Fruit fly (Drosophila melanogaster): Measurements from ENCODE around the gene CG18764.
A peak's percentile ranks its signal among the peaks of the same experiment; 100 is the strongest.

Gene CG18764

DNA sequence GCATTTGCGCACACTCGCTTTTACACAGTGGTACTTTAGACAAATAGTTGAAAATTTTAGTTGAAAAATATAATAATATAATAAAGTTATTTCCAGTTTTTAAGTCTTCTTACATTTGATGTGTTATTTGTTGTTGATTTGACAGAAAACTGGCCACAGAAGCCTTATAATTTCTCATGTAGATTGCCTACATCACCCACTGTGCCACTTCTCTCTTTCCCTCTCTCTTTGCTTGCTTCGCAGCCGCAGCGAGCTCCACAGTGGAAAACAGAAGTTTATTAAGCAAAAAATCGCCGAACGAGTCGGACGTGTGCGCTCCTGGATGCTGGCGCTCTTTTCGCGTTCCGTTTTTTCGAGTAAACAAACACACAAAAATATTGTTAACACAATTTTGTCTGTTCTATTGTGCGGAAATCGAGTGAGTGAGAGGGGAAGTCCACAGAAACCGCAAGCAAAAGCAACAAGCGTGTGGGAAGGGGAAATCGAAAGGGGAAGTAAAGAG is 29.2 kb downstream of the CG18764 start, which contains the start of gene CG42327 (continued):
- TF ChIP-seq da (GFP tag; optimal IDR thresholded peaks at IDR 0.05) (peak; percentile 10), CG15073 (GFP tag; optimal IDR thresholded peaks at IDR 0.05) (peak; percentile 26), pros (GFP tag; optimal IDR thresholded peaks at IDR 0.05) (no peak), CG2678 (tag; optimal IDR thresholded peaks at IDR 0.05) (peak; percentile 91), lilli (GFP tag; optimal IDR thresholded peaks at IDR 0.05) (peak; percentile 88), unc-4 (GFP tag; IDR thresholded peaks at IDR 0.05; ENCODE audit: partially characterized antibody) (no peak; the same call in 1 of the 2 replicates), nmo (GFP tag; optimal IDR thresholded peaks at IDR 0.05) (peak; percentile 93), ara (GFP tag; IDR thresholded peaks at IDR 0.05) (peak; percentile 97), Abd-B (GFP tag; optimal IDR thresholded peaks at IDR 0.05) (peak; percentile 86), schlank (tag; optimal IDR thresholded peaks at IDR 0.05) (peak; percentile 8), CG16779 (GFP tag; IDR thresholded peaks at IDR 0.05) (peak; percentile 51; the same call in 1 of the 2 replicates), disco-r (GFP tag; optimal IDR thresholded peaks at IDR 0.05) (peak; percentile 65), CG33213 (GFP tag; optimal IDR thresholded peaks at IDR 0.05) (peak; percentile 53), CG13123 (GFP tag; optimal IDR thresholded peaks at IDR 0.05) (peak; percentile 90), CG17385 (GFP tag; optimal IDR thresholded peaks at IDR 0.05) (peak; percentile 91), E2f1 (GFP tag; IDR thresholded peaks at IDR 0.05) (peak; percentile 96), dmrt99B (tag; optimal IDR thresholded peaks at IDR 0.05) (peak; percentile 96), CG7745 (tag; optimal IDR thresholded peaks at IDR 0.05) (peak; percentile 27), CG2129 (GFP tag; IDR thresholded peaks at IDR 0.05; ENCODE audit: partially characterized antibody) (no peak), CG6689 (GFP tag; IDR thresholded peaks at IDR 0.05) (peak; percentile 96), CG7839 (tag; optimal IDR thresholded peaks at IDR 0.05) (peak; percentile 93), gro (GFP tag; optimal IDR thresholded peaks at IDR 0.05) (peak; percentile 69), Gsc (GFP tag; IDR thresholded peaks at IDR 0.05) (peak; percentile 67), tna (GFP tag; IDR thresholded peaks at IDR 0.05; ENCODE audit: partially characterized antibody) (peak; percentile 54; the same call in 1 of the 2 replicates), CG2199 (GFP tag; IDR thresholded peaks at IDR 0.05) (peak; percentile 84), CG11696 (GFP tag; IDR thresholded peaks at IDR 0.05) (peak; percentile 89), ro (GFP tag; IDR thresholded peaks at IDR 0.05) (peak; percentile 84), nerfin-1 (tag; optimal IDR thresholded peaks at IDR 0.05) (peak; percentile 85), CrebB (tag; optimal IDR thresholded peaks at IDR 0.05) (peak; percentile 84), Dfd (GFP tag; optimal IDR thresholded peaks at IDR 0.05) (no peak), CG15601 (tag; optimal IDR thresholded peaks at IDR 0.05) (peak; percentile 92), hkb (optimal IDR thresholded peaks at IDR 0.05) (no peak), hkb (GFP tag; IDR thresholded peaks at IDR 0.05) (peak; percentile 98), sens (GFP tag) (peak; percentile 99), CG7987 (GFP tag; optimal IDR thresholded peaks at IDR 0.05) (peak; percentile 76), CG12155 (GFP tag; optimal IDR thresholded peaks at IDR 0.05) (peak; percentile 85), Adf1 (GFP tag; IDR thresholded peaks at IDR 0.05) (peak; percentile 68), ems (GFP tag; optimal IDR thresholded peaks at IDR 0.05) (peak; percentile 85), CG30020 (tag; optimal IDR thresholded peaks at IDR 0.05) (peak; percentile 69), luna (GFP tag; optimal IDR thresholded peaks at IDR 0.05) (no peak), zfh1 (GFP tag; IDR thresholded peaks at IDR 0.05) (peak; percentile 98), Fer3 (tag; optimal IDR thresholded peaks at IDR 0.05) (peak; percentile 87), CG12236 (GFP tag; optimal IDR thresholded peaks at IDR 0.05) (peak; percentile 42), CG6175 (GFP tag; IDR thresholded peaks at IDR 0.05) (peak; percentile 78; the same call in 2 of the 3 replicates), CG15011 (GFP tag; optimal IDR thresholded peaks at IDR 0.05) (peak; percentile 80), trh (GFP tag; optimal IDR thresholded peaks at IDR 0.05) (peak; percentile 79), Side (GFP tag; optimal IDR thresholded peaks at IDR 0.05) (peak; percentile 79), Jarid2 (GFP tag; optimal IDR thresholded peaks at IDR 0.05) (peak; percentile 89), CG17568 (GFP tag; optimal IDR thresholded peaks at IDR 0.05) (peak; percentile 92), CG14441 (GFP tag; IDR thresholded peaks at IDR 0.05) (peak; percentile 94), dpn (GFP tag; optimal IDR thresholded peaks at IDR 0.05) (peak; percentile 73 to 94)
